Fruit fly (Drosophila melanogaster): Measurements from ENCODE around the gene Est-Q.

The Est-Q gene

dm6 chr3L:21516716-21517266, 15.6 kb downstream of the Est-Q start (continued):
- TF ChIP-seq CG16779 (tag; optimal IDR thresholded peaks at IDR 0.05) (no peak), Hr38 (GFP tag; optimal IDR thresholded peaks at IDR 0.05) (no peak), CG15336 (GFP tag; IDR thresholded peaks at IDR 0.05) (no peak), CG6854 (GFP tag; optimal IDR thresholded peaks at IDR 0.05) (no peak), acj6 (GFP tag; optimal IDR thresholded peaks at IDR 0.05) (peak; percentile 31), ss (GFP tag; optimal IDR thresholded peaks at IDR 0.05) (peak in 1 of 2 experiments; percentile 43), pdm3 (GFP tag; optimal IDR thresholded peaks at IDR 0.05) (peak; percentile 64), topi (GFP tag; optimal IDR thresholded peaks at IDR 0.05) (peak; percentile 52), dac (GFP tag; optimal IDR thresholded peaks at IDR 0.05) (no peak), Gug (GFP tag; IDR thresholded peaks at IDR 0.05) (no peak), CG6792 (GFP tag; optimal IDR thresholded peaks at IDR 0.05) (peak; percentile 57), svp (GFP tag) (no peak), Eip93F (GFP tag; optimal IDR thresholded peaks at IDR 0.05) (peak; percentile 43), CG3032 (tag; optimal IDR thresholded peaks at IDR 0.05) (peak; percentile 19), Ets21C (GFP tag; optimal IDR thresholded peaks at IDR 0.05) (peak; percentile 12), CG11294 (GFP tag; IDR thresholded peaks at IDR 0.05) (no peak), CG3919 (GFP tag; optimal IDR thresholded peaks at IDR 0.05) (peak; percentile 32), cyc (GFP tag; optimal IDR thresholded peaks at IDR 0.05) (peak; percentile 39), achi (GFP tag; optimal IDR thresholded peaks at IDR 0.05) (peak; percentile 73), Hr4 (GFP tag; optimal IDR thresholded peaks at IDR 0.05) (peak; percentile 60), CG10669 (GFP tag; optimal IDR thresholded peaks at IDR 0.05) (peak; percentile 5), CG10631 (GFP tag; optimal IDR thresholded peaks at IDR 0.05) (peak; percentile 50), dsx (GFP tag; optimal IDR thresholded peaks at IDR 0.05; ENCODE audit: poor library complexity, severe bottlenecking) (peak; percentile 23), Sox102F (GFP tag; optimal IDR thresholded peaks at IDR 0.05) (peak; percentile 56), CG32006 (GFP tag; optimal IDR thresholded peaks at IDR 0.05) (peak; percentile 24)

DNA sequence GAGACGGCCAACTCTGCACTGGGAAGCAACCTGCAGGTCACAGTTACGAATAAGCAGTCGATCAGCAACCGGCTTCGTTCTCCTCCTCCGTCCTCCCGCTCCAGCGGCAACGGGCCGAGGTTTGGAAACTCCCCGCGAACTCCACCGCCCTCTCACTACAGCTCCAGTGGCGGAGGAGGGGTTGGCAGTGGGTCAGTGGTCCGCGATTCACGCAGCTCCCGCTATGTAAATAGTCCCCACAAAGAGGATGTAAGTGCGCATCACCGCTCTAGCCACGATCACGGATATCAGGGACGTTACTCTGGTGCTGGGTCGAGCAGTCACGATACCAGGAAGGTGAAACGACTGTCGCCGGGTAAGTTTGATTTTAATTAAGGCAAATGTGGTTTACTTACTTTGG, 17.1 kb downstream of the Est-Q start:
- TF ChIP-seq CG9139 (GFP tag; optimal IDR thresholded peaks at IDR 0.05) (no peak), achi (GFP tag; optimal IDR thresholded peaks at IDR 0.05) (no peak), fd59A (GFP tag; optimal IDR thresholded peaks at IDR 0.05) (no peak), CG10631 (GFP tag; optimal IDR thresholded peaks at IDR 0.05) (no peak), dsx (GFP tag; optimal IDR thresholded peaks at IDR 0.05; ENCODE audit: poor library complexity, severe bottlenecking) (no peak), vri (GFP tag; optimal IDR thresholded peaks at IDR 0.05) (no peak), Blimp-1 (GFP tag; optimal IDR thresholded peaks at IDR 0.05) (no peak), Sox102F (GFP tag; optimal IDR thresholded peaks at IDR 0.05) (no peak), CG8319 (GFP tag; optimal IDR thresholded peaks at IDR 0.05) (no peak), CG6854 (GFP tag; optimal IDR thresholded peaks at IDR 0.05) (no peak), pdm3 (GFP tag; optimal IDR thresholded peaks at IDR 0.05) (no peak), CG6163 (GFP tag; IDR thresholded peaks at IDR 0.05) (no peak), CG1621 (tag; optimal IDR thresholded peaks at IDR 0.05) (no peak), lz (GFP tag; optimal IDR thresholded peaks at IDR 0.05) (no peak), Sox15 (GFP tag; optimal IDR thresholded peaks at IDR 0.05) (no peak), CG3919 (GFP tag; optimal IDR thresholded peaks at IDR 0.05) (no peak), Eip75B (GFP tag; optimal IDR thresholded peaks at IDR 0.05) (no peak), CG11902 (GFP tag; optimal IDR thresholded peaks at IDR 0.05) (no peak), cyc (GFP tag; optimal IDR thresholded peaks at IDR 0.05) (no peak), Sox14 (GFP tag; optimal IDR thresholded peaks at IDR 0.05) (no peak)

dm6 chr3L:21523059-21523836, 22.0 kb downstream of the Est-Q start, which contains the start of gene CG7611:
Gene CG7611 (plus strand): TSS chr3L:21523186.
- TF ChIP-seq svp (GFP tag) = peak; percentile 79
- peak; percentile 59 for TF ChIP-seq Sox14 (GFP tag; optimal IDR thresholded peaks at IDR 0.05)
- TF ChIP-seq Gug (GFP tag; IDR thresholded peaks at IDR 0.05) = no peak
- no peak for TF ChIP-seq Ets21C (GFP tag; optimal IDR thresholded peaks at IDR 0.05)
- no peak for TF ChIP-seq CG3032 (tag; optimal IDR thresholded peaks at IDR 0.05)
- TF ChIP-seq dsx (GFP tag; optimal IDR thresholded peaks at IDR 0.05; ENCODE audit: poor library complexity, severe bottlenecking) = peak; percentile 50
- TF ChIP-seq vri (GFP tag; optimal IDR thresholded peaks at IDR 0.05) = peak; percentile 35
- TF ChIP-seq CG6854 (GFP tag; optimal IDR thresholded peaks at IDR 0.05) = peak; percentile 54
- TF ChIP-seq ss (GFP tag; optimal IDR thresholded peaks at IDR 0.05) = peak in 1 of 2 experiments; percentile 39
- TF ChIP-seq Eip78C (GFP tag) = peak; percentile 54
- no peak for TF ChIP-seq Hr4 (GFP tag; optimal IDR thresholded peaks at IDR 0.05)
